Worm (Caenorhabditis elegans): ENCODE data around the gene F23F1.10.

ce11 chrII:87937-88336 is 46.2 kb upstream of the F23F1.10 start:
- TF ChIP-seq ama-1 (optimal IDR thresholded peaks at IDR 0.05) (no peak), B0310.2 (tag; optimal IDR thresholded peaks at IDR 0.05) (no peak)
